Fruit fly (Drosophila melanogaster) whole organism, prepupa: ENCODE measurements around the gene CG13471.

Source experiments
- Blimp-1 ChIP-seq: fragments of 200-800 bp; sonication (Bioruptor generic); optimal IDR thresholded peaks from 3 replicates; lab custom pipeline; 2017; ENCODE audit warnings: missing biosample characterization, missing genetic modification characterization, mild to moderate bottlenecking, moderate library complexity, missing genetic modification reagents
- CG10631 ChIP-seq: fragments of 200-800 bp; sonication (Bioruptor generic); optimal IDR thresholded peaks from 2 replicates; lab custom pipeline; 2016; ENCODE audit warnings: missing biosample characterization, missing genetic modification characterization
- CG11294 ChIP-seq: fragments of 200-800 bp; sonication (Bioruptor generic); IDR thresholded peaks from 2 replicates; pipeline ENCODE4 v1.3.6; 2022; ENCODE audit warnings: missing biosample characterization, missing genetic modification characterization
- CG11762 ChIP-seq: fragments of 200-800 bp; sonication (Bioruptor generic); optimal IDR thresholded peaks from 3 replicates; lab custom pipeline; 2016; ENCODE audit warnings: missing biosample characterization, missing genetic modification characterization; ENCODE audit not compliant: insufficient read depth
- CG11902 ChIP-seq: fragments of 200-800 bp; sonication (Bioruptor generic); optimal IDR thresholded peaks from 3 replicates; lab custom pipeline; 2016; ENCODE audit warnings: missing biosample characterization, missing genetic modification characterization
- CG15336 ChIP-seq: fragments of 200-800 bp; sonication (Bioruptor generic); IDR thresholded peaks from 2 replicates; pipeline ENCODE4 v1.3.6; 2022; ENCODE audit warnings: missing biosample characterization, missing genetic modification characterization
- CG1621 ChIP-seq: fragments of 200-800 bp; sonication (Bioruptor generic); optimal IDR thresholded peaks from 3 replicates; lab custom pipeline; 2018; ENCODE audit warnings: missing biosample characterization, mild to moderate bottlenecking, missing genetic modification characterization
- CG16779 ChIP-seq: fragments of 200-800 bp; sonication (Bioruptor generic); optimal IDR thresholded peaks from 3 replicates; lab custom pipeline; 2017; ENCODE audit warnings: missing biosample characterization, mild to moderate bottlenecking, missing genetic modification characterization
- CG31627 ChIP-seq: fragments of 200-800 bp; sonication (Bioruptor generic); optimal IDR thresholded peaks from 3 replicates; lab custom pipeline; 2016; ENCODE audit warnings: missing biosample characterization, missing genetic modification characterization
- CG32006 ChIP-seq: fragments of 200-800 bp; sonication (Bioruptor generic); optimal IDR thresholded peaks from 3 replicates; lab custom pipeline; 2017; ENCODE audit warnings: missing biosample characterization, mild to moderate bottlenecking, missing genetic modification characterization
- CG34406 ChIP-seq: fragments of 200-800 bp; sonication (Bioruptor generic); optimal IDR thresholded peaks from 3 replicates; lab custom pipeline; 2016; ENCODE audit warnings: missing biosample characterization, missing genetic modification characterization
- CG4318 ChIP-seq: fragments of 200-800 bp; sonication (Bioruptor generic); optimal IDR thresholded peaks from 3 replicates; lab custom pipeline; 2017; ENCODE audit warnings: missing biosample characterization, mild to moderate bottlenecking, missing genetic modification characterization
- CG6792 ChIP-seq: fragments of 200-800 bp; sonication (Bioruptor generic); optimal IDR thresholded peaks from 3 replicates; lab custom pipeline; 2016; ENCODE audit warnings: missing biosample characterization, missing genetic modification characterization
- CG6808 ChIP-seq: fragments of 200-800 bp; sonication (Bioruptor generic); optimal IDR thresholded peaks from 3 replicates; lab custom pipeline; 2017; ENCODE audit warnings: missing biosample characterization, missing genetic modification characterization, mild to moderate bottlenecking, moderate library complexity, missing genetic modification reagents
- CG6854 ChIP-seq: fragments of 200-800 bp; sonication (Bioruptor generic); optimal IDR thresholded peaks from 2 replicates; lab custom pipeline; 2017; ENCODE audit warnings: missing biosample characterization, mild to moderate bottlenecking, missing genetic modification characterization
- CG7368 ChIP-seq: fragments of 200-800 bp; sonication (Bioruptor generic); optimal IDR thresholded peaks from 3 replicates; lab custom pipeline; 2016; ENCODE audit warnings: missing biosample characterization, missing genetic modification characterization
- CG8119 ChIP-seq: fragments of 200-800 bp; sonication (Bioruptor generic); IDR thresholded peaks from 3 replicates; pipeline ENCODE4 v1.3.6; 2022; ENCODE audit warnings: missing biosample characterization, missing genetic modification characterization
- CG8319 ChIP-seq: fragments of 200-800 bp; sonication (Bioruptor generic); optimal IDR thresholded peaks from 3 replicates; lab custom pipeline; 2016; ENCODE audit warnings: missing biosample characterization, missing genetic modification characterization
- CG8632 ChIP-seq: fragments of 200-800 bp; sonication (Bioruptor generic); optimal IDR thresholded peaks from 3 replicates; lab custom pipeline; 2016; ENCODE audit warnings: missing biosample characterization, missing genetic modification characterization
- CG9139 ChIP-seq: fragments of 200-800 bp; sonication (Bioruptor generic); optimal IDR thresholded peaks from 3 replicates; lab custom pipeline; 2017; ENCODE audit warnings: missing biosample characterization, mild to moderate bottlenecking, missing genetic modification characterization
- Eip75B ChIP-seq: fragments of 200-800 bp; sonication (Bioruptor generic); optimal IDR thresholded peaks from 3 replicates; lab custom pipeline; 2016; ENCODE audit warnings: missing biosample characterization, missing genetic modification characterization
- Eip78C ChIP-seq: fragments of 200-800 bp; sonication (Bioruptor generic); peaks from one replicate; lab custom pipeline; 2016; ENCODE audit warnings: missing biosample characterization, missing genetic modification characterization
- Ets21C ChIP-seq: fragments of 200-800 bp; sonication (Bioruptor generic); optimal IDR thresholded peaks from 3 replicates; lab custom pipeline; 2016; ENCODE audit warnings: missing biosample characterization, missing genetic modification characterization
- Ets96B ChIP-seq: fragments of 200-800 bp; optimal IDR thresholded peaks from 2 replicates; lab custom pipeline; 2019; ENCODE audit warnings: missing biosample characterization, mild to moderate bottlenecking, missing genetic modification characterization, moderate library complexity
- Gug ChIP-seq: fragments of 200-800 bp; sonication (Bioruptor generic); IDR thresholded peaks from 2 replicates; pipeline ENCODE4 v1.3.6; 2022; ENCODE audit warnings: missing biosample characterization, missing genetic modification characterization
- Hr38 ChIP-seq: sonication (Bioruptor generic); optimal IDR thresholded peaks from 2 replicates; lab custom pipeline; 2016; ENCODE audit warnings: missing biosample characterization, missing genetic modification characterization
- Hr39 ChIP-seq: fragments of 200-800 bp; sonication (Bioruptor generic); optimal IDR thresholded peaks from 2 replicates; lab custom pipeline; 2016; ENCODE audit warnings: missing biosample characterization, missing genetic modification characterization
- Hr4 ChIP-seq: fragments of 200-800 bp; sonication (Bioruptor generic); optimal IDR thresholded peaks from 3 replicates; lab custom pipeline; 2016; ENCODE audit warnings: missing biosample characterization, missing genetic modification characterization
- Lpt ChIP-seq: fragments of 200-800 bp; sonication (Bioruptor generic); optimal IDR thresholded peaks from 3 replicates; lab custom pipeline; 2016; ENCODE audit warnings: missing biosample characterization, missing genetic modification characterization
- Met ChIP-seq: fragments of 200-800 bp; sonication (Bioruptor generic); optimal IDR thresholded peaks from 3 replicates; lab custom pipeline; 2016; ENCODE audit warnings: missing biosample characterization, missing genetic modification characterization
- OdsH ChIP-seq: fragments of 200-800 bp; sonication (Bioruptor generic); optimal IDR thresholded peaks from 3 replicates; lab custom pipeline; 2016; ENCODE audit warnings: missing biosample characterization, missing genetic modification characterization
- Smox ChIP-seq: fragments of 200-800 bp; sonication (Bioruptor generic); optimal IDR thresholded peaks from 3 replicates; lab custom pipeline; 2016; ENCODE audit warnings: missing biosample characterization, missing genetic modification characterization
- Sox14 ChIP-seq: fragments of 200-800 bp; sonication (Bioruptor generic); optimal IDR thresholded peaks from 3 replicates; lab custom pipeline; 2016; ENCODE audit warnings: missing biosample characterization, missing genetic modification characterization
- acj6 ChIP-seq: fragments of 200-800 bp; sonication (Bioruptor generic); optimal IDR thresholded peaks from 3 replicates; lab custom pipeline; 2016; ENCODE audit warnings: missing biosample characterization, missing genetic modification characterization
- cyc ChIP-seq: fragments of 200-800 bp; sonication (Bioruptor generic); optimal IDR thresholded peaks from 3 replicates; lab custom pipeline; 2016; ENCODE audit warnings: missing biosample characterization, missing genetic modification characterization
- dsx ChIP-seq: fragments of 200-800 bp; optimal IDR thresholded peaks from 3 replicates; lab custom pipeline; 2019; ENCODE audit warnings: missing biosample characterization, mild to moderate bottlenecking, missing genetic modification characterization, moderate library complexity; ENCODE audit not compliant: poor library complexity, severe bottlenecking
- esn ChIP-seq: fragments of 200-800 bp; sonication (Bioruptor generic); optimal IDR thresholded peaks from 2 replicates; lab custom pipeline; 2016; ENCODE audit warnings: missing biosample characterization, mild to moderate bottlenecking, missing genetic modification characterization, moderate library complexity
- fd59A ChIP-seq: fragments of 200-800 bp; sonication (Bioruptor generic); optimal IDR thresholded peaks from 2 replicates; lab custom pipeline; 2017; ENCODE audit warnings: missing biosample characterization, mild to moderate bottlenecking, missing genetic modification characterization, missing genetic modification reagents
- lz ChIP-seq: fragments of 200-800 bp; sonication (Bioruptor generic); optimal IDR thresholded peaks from 3 replicates; lab custom pipeline; 2016; ENCODE audit warnings: missing biosample characterization, missing genetic modification characterization
- net ChIP-seq: fragments of 200-800 bp; sonication (Bioruptor generic); optimal IDR thresholded peaks from 3 replicates; lab custom pipeline; 2016; ENCODE audit warnings: missing biosample characterization, missing genetic modification characterization
- salr ChIP-seq, 2 experiments: fragments of 200-800 bp; sonication (Bioruptor generic); optimal IDR thresholded peaks; 3 replicates each; lab custom pipeline; 2016 to 2018; ENCODE audit warnings: missing biosample characterization in 2 of 2, missing genetic modification characterization in 2 of 2, mild to moderate bottlenecking in 1 of 2
- spab ChIP-seq: fragments of 200-800 bp; sonication (Bioruptor generic); optimal IDR thresholded peaks from 2 replicates; lab custom pipeline; 2017; ENCODE audit warnings: missing biosample characterization, mild to moderate bottlenecking, missing genetic modification characterization, missing genetic modification reagents
- ss ChIP-seq, 2 experiments: fragments of 200-800 bp; sonication (Bioruptor generic); optimal IDR thresholded peaks; 2 replicates in 1 of 2; 3 replicates in 1 of 2; lab custom pipeline; 2017 to 2018; ENCODE audit warnings: mild to moderate bottlenecking in 2 of 2, missing biosample characterization in 2 of 2, missing genetic modification characterization in 2 of 2, moderate library complexity in 1 of 2
- svp ChIP-seq: fragments of 200-800 bp; sonication (Bioruptor generic); peaks from one replicate; lab custom pipeline; 2016; ENCODE audit warnings: missing biosample characterization, missing genetic modification characterization
- topi ChIP-seq: fragments of 200-800 bp; sonication (Bioruptor generic); optimal IDR thresholded peaks from 3 replicates; lab custom pipeline; 2016; ENCODE audit warnings: missing biosample characterization, missing genetic modification characterization

The CG13471 gene

dm6 chr3L:14759984-14760626 is 26.8 kb upstream of the CG13471 start (continued):
- TF ChIP-seq CG11762 (GFP tag; lab: Kevin White, UChicago) = peak; percentile 21
- TF ChIP-seq CG6808 = no peak
- TF ChIP-seq CG31627 (GFP tag; lab: Kevin White, UChicago) = peak; percentile 59
- TF ChIP-seq Eip78C (GFP tag; lab: Kevin White, UChicago) = peak; percentile 87
- TF ChIP-seq cyc (GFP tag; lab: Kevin White, UChicago) = peak; percentile 48
- peak; percentile 65 for TF ChIP-seq esn (GFP tag; lab: Kevin White, UChicago)
- TF ChIP-seq net (GFP tag; lab: Kevin White, UChicago) = peak; percentile 27
- peak; percentile 32 for TF ChIP-seq CG8632 (GFP tag; lab: Kevin White, UChicago)
- peak; percentile 58 for TF ChIP-seq Sox14 (GFP tag; lab: Kevin White, UChicago)
- peak; percentile 14 for TF ChIP-seq Ets21C (GFP tag; lab: Kevin White, UChicago)
- peak; percentile 64 for TF ChIP-seq Eip75B (GFP tag; lab: Kevin White, UChicago)
- no peak for TF ChIP-seq Lpt (GFP tag; lab: Kevin White, UChicago)
- TF ChIP-seq CG6792 = peak; percentile 43
- no peak for TF ChIP-seq CG9139 (GFP tag; lab: Kevin White, UChicago)
- TF ChIP-seq Blimp-1 = no peak
- TF ChIP-seq CG11294 = peak; percentile 9; the same call in 1 of the 2 replicates
- peak; percentile 57 for TF ChIP-seq OdsH (GFP tag; lab: Kevin White, UChicago)
- TF ChIP-seq CG15336 = peak; percentile 82
- TF ChIP-seq CG7368 (GFP tag; lab: Kevin White, UChicago) = peak; percentile 9
- TF ChIP-seq salr (GFP tag; optimal IDR thresholded peaks at IDR 0.05; lab: Kevin White, UChicago) = no peak
- TF ChIP-seq CG34406 (GFP tag; lab: Kevin White, UChicago) = peak; percentile 36
- no peak for TF ChIP-seq fd59A (GFP tag; lab: Kevin White, UChicago)
- no peak for TF ChIP-seq CG11902 (GFP tag; lab: Kevin White, UChicago)
- no peak for TF ChIP-seq CG16779 (tag; lab: Kevin White, UChicago)
- TF ChIP-seq Hr39 (GFP tag; lab: Kevin White, UChicago) = peak; percentile 55
- no peak for TF ChIP-seq CG8319 (GFP tag; lab: Kevin White, UChicago)
- TF ChIP-seq spab (GFP tag; lab: Kevin White, UChicago) = no peak
- TF ChIP-seq Smox (GFP tag; lab: Kevin White, UChicago) = peak; percentile 68
- peak; percentile 63; the same call in 2 of the 3 replicates for TF ChIP-seq CG8119 (GFP tag; lab: Robert Waterston, UW)
- peak; percentile 55 for TF ChIP-seq CG32006
- TF ChIP-seq Met (GFP tag; lab: Kevin White, UChicago) = peak; percentile 72

dm6 chr3L:14759097-14759795 is 25.9 kb upstream of the CG13471 start:
- TF ChIP-seq Blimp-1 = peak; percentile 97
- peak; percentile 100 for TF ChIP-seq Eip78C (GFP tag; lab: Kevin White, UChicago)
- TF ChIP-seq CG8319 (GFP tag; lab: Kevin White, UChicago) = peak; percentile 99
- TF ChIP-seq Ets96B (tag; lab: Kevin White, UChicago) = peak; percentile 100
- peak; percentile 99 for TF ChIP-seq CG6792
- TF ChIP-seq Hr4 (GFP tag; lab: Kevin White, UChicago) = peak; percentile 100
- TF ChIP-seq svp (GFP tag; lab: Kevin White, UChicago) = peak; percentile 100
- peak; percentile 100 for TF ChIP-seq acj6 (GFP tag; lab: Kevin White, UChicago)
- peak; percentile 84 for TF ChIP-seq Hr38 (GFP tag; lab: Kevin White, UChicago)
- TF ChIP-seq Met (GFP tag; lab: Kevin White, UChicago) = peak; percentile 99
- TF ChIP-seq ss (GFP tag; optimal IDR thresholded peaks at IDR 0.05; lab: Kevin White, UChicago) = peak; percentile 99 to 100
- TF ChIP-seq Smox (GFP tag; lab: Kevin White, UChicago) = peak; percentile 99
- TF ChIP-seq CG6854 (GFP tag; lab: Kevin White, UChicago) = peak; percentile 99
- TF ChIP-seq salr (GFP tag; optimal IDR thresholded peaks at IDR 0.05; lab: Kevin White, UChicago) = peak; percentile 98 to 100
- TF ChIP-seq lz = peak; percentile 99
- peak; percentile 99 for TF ChIP-seq Ets21C (GFP tag; lab: Kevin White, UChicago)
- peak; percentile 100 for TF ChIP-seq CG8119 (GFP tag; lab: Robert Waterston, UW)
- TF ChIP-seq Gug (GFP tag; lab: Robert Waterston, UW) = peak; percentile 100
- TF ChIP-seq CG1621 (tag; lab: Kevin White, UChicago) = peak; percentile 99
- TF ChIP-seq CG10631 = peak; percentile 100
- peak; percentile 99 for TF ChIP-seq dsx (GFP tag; lab: Kevin White, UChicago)
- peak; percentile 100 for TF ChIP-seq esn (GFP tag; lab: Kevin White, UChicago)
- TF ChIP-seq CG4318 (GFP tag; lab: Kevin White, UChicago) = peak; percentile 100
- peak; percentile 100 for TF ChIP-seq Lpt (GFP tag; lab: Kevin White, UChicago)
- peak; percentile 99 for TF ChIP-seq CG31627 (GFP tag; lab: Kevin White, UChicago)
- peak; percentile 100 for TF ChIP-seq CG34406 (GFP tag; lab: Kevin White, UChicago)
- TF ChIP-seq spab (GFP tag; lab: Kevin White, UChicago) = peak; percentile 100
- peak; percentile 99 for TF ChIP-seq CG16779 (tag; lab: Kevin White, UChicago)
- peak; percentile 100 for TF ChIP-seq CG11294
- peak; percentile 99 for TF ChIP-seq topi (GFP tag; lab: Kevin White, UChicago)
